Worm (Caenorhabditis elegans) whole organism, L4/young adult: ENCODE measurements around the gene sex-1.

Experiments used
- W03F9.2 ChIP-seq: fragments of 150-350 bp; optimal IDR thresholded peaks from 2 replicates; lab custom pipeline; 2014; ENCODE audit warnings: missing biosample characterization, missing genetic modification characterization
- dao-5 ChIP-seq: sonication (generic microtip); optimal IDR thresholded peaks from 2 replicates; lab custom pipeline; 2016; ENCODE audit warnings: missing genotype, missing genetic modification characterization, moderate library complexity, missing compliant biosample characterization
- him-1 ChIP-seq: sonication (generic microtip); optimal IDR thresholded peaks from 2 replicates; lab custom pipeline; 2016; ENCODE audit warnings: missing genotype, missing genetic modification reagents, missing genetic modification characterization, missing compliant biosample characterization

The sex-1 gene

DNA sequence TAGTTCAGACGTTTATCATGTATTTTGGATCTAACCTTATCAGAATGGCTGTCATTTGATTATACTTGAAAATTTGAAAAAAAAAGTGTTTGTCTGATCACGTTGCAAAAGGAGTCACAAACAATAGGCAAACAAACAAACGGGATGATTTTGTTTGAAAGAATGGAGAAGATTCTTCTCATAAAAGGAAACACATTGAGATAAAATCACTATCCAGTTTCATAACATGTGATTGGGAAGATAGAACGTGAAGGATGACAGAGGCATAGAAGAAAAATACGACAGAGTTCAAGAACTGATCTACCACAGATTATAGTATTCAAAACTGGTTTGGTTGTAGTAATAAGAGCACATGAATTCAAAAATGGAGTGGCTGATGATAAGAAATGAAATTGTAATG lies 13.6 kb upstream of the sex-1 start, which contains the start of gene F44A6.5:
Gene F44A6.5, minus strand, starts transcription at position 151 of the 400 bp plus-strand sequence.
- TF ChIP-seq dao-5 (tag; lab: Kevin White, UChicago) (no peak), W03F9.2 (tag; lab: Kevin White, UChicago) (no peak), him-1 (tag; lab: Kevin White, UChicago) (no peak)

ce11 chrX:10216857-10217256 lies 11.6 kb upstream of the sex-1 start:
- TF ChIP-seq him-1 (tag; lab: Kevin White, UChicago) (no peak), dao-5 (tag; lab: Kevin White, UChicago) (no peak), W03F9.2 (tag; lab: Kevin White, UChicago) (no peak)

- no peak for TF ChIP-seq W03F9.2 (tag; lab: Kevin White, UChicago)
- TF ChIP-seq dao-5 (tag; lab: Kevin White, UChicago), result no peak
- no peak for TF ChIP-seq him-1 (tag; lab: Kevin White, UChicago)
Measured at ce11 chrX:10216344-10216743, 11.1 kb upstream of the sex-1 start.

- no peak for TF ChIP-seq dao-5 (tag; lab: Kevin White, UChicago)
- no peak for TF ChIP-seq him-1 (tag; lab: Kevin White, UChicago)
- no peak for TF ChIP-seq W03F9.2 (tag; lab: Kevin White, UChicago)
Measured at ce11 chrX:10215429-10215828, 10.2 kb upstream of the sex-1 start, which contains the start of gene F44A6.4. F44A6.4 (minus strand) TSS chrX:10215495.

- TF ChIP-seq him-1 (tag; lab: Kevin White, UChicago), result no peak
- TF ChIP-seq dao-5 (tag; lab: Kevin White, UChicago), result no peak
- no peak for TF ChIP-seq W03F9.2 (tag; lab: Kevin White, UChicago)
Measured at ce11 chrX:10212469-10212868, 7.2 kb upstream of the sex-1 start, which contains the start of gene F44A6.3. F44A6.3 (plus strand) TSS chrX:10212769.

- TF ChIP-seq dao-5 (tag; lab: Kevin White, UChicago), result no peak
- no peak for TF ChIP-seq him-1 (tag; lab: Kevin White, UChicago)
- TF ChIP-seq W03F9.2 (tag; lab: Kevin White, UChicago), result no peak
Measured at ce11 chrX:10208481-10208880, 3.3 kb upstream of the sex-1 start.

ce11 chrX:10206008-10206407 lies 787 bp upstream of the sex-1 start:
- TF ChIP-seq W03F9.2 (tag; lab: Kevin White, UChicago) (no peak), dao-5 (tag; lab: Kevin White, UChicago) (no peak), him-1 (tag; lab: Kevin White, UChicago) (no peak)

ce11 chrX:10204313-10205063 lies 733 bp downstream of the sex-1 start:
- TF ChIP-seq W03F9.2 (tag; lab: Kevin White, UChicago), result no peak
- no peak for TF ChIP-seq him-1 (tag; lab: Kevin White, UChicago)
- no peak for TF ChIP-seq dao-5 (tag; lab: Kevin White, UChicago)

DNA sequence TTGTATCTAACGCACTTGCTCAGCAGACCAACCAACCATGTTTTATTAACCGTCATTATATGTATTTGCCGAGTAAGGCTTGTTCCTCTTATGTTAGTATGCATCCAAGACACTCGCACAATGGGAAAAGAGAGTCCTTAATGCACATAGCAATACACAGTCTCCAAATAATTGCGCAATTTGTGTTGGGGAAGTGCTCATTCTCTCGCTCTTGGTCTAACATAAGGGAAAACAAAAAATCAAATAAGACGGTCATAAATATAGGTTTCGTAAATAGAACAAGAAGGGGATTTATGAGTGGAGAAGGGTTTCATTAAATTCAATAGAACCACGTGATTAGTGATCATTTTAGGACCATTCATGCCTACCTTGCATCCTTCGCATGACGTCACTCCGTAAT lies 1.7 kb downstream of the sex-1 start:
- TF ChIP-seq dao-5 (tag; lab: Kevin White, UChicago) (no peak), him-1 (tag; lab: Kevin White, UChicago) (no peak), W03F9.2 (tag; lab: Kevin White, UChicago) (no peak)

DNA sequence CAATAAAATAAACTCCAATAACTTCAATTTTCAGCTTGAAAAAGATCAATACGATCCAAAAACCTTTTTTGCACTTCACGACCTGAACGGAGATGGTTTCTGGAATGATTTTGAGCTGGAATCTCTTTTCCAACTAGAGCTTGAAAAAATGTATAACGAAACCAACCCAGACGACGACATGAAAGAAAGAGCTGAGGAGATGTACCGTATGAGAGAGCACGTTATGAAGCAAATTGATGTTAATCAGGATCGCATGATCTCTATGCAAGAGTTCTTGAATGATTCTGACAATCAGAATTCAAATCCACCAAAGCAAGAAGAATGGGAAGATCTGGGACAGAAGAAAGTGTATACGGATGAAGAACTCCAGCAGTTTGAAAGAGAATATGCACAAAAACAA lies 6.0 kb downstream of the sex-1 start:
- no peak for TF ChIP-seq him-1 (tag; lab: Kevin White, UChicago)
- no peak for TF ChIP-seq dao-5 (tag; lab: Kevin White, UChicago)
- TF ChIP-seq W03F9.2 (tag; lab: Kevin White, UChicago), result no peak

- no peak for TF ChIP-seq dao-5 (tag; lab: Kevin White, UChicago)
- peak; percentile 40 for TF ChIP-seq W03F9.2 (tag; lab: Kevin White, UChicago)
Measured at ce11 chrX:10197204-10197756, 7.9 kb downstream of the sex-1 start, which contains the start of gene nucb-1. nucb-1 (plus strand) TSS chrX:10197706.

DNA sequence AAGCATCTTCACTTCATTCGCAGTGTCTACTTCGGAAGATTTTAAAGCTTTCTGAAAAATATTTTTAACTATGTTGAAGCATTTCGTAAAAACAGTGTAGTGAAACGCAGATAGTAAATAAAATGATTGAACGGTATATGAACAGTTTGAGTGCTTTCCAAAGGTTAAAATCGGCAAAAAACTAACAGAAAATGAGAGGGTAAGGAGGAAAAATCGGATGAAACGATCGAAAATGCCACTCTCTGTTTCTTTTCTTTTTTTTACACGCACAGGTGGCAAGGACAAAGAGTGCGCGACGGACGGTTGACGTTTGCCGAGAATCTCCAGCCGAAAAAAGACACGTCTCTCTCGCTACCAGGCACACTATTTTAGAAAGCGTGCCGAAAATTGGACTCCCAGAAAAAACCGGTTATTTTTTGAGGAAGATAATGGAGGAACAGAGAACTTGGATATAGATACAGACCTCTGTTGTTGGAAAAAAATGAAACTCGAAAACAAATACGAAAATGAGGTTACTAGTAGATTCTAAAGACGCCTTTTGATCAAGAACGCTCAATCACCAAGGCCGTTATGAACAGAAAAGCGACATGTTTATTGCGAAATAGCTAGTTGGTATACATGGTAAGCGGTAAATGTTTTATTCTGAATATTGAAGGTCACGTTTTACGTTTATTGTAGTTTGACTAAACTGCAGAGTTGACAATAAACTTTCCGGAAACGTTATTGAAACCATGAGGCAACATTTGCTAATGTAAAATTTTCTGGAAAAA lies 10.7 kb downstream of the sex-1 start, which contains the start of gene myrf-2:
Gene myrf-2, minus strand, starts transcription at position 51 of the 770 bp plus-strand sequence.
- no peak for TF ChIP-seq him-1 (tag; lab: Kevin White, UChicago)
- TF ChIP-seq dao-5 (tag; lab: Kevin White, UChicago), result no peak
- no peak for TF ChIP-seq W03F9.2 (tag; lab: Kevin White, UChicago)

DNA sequence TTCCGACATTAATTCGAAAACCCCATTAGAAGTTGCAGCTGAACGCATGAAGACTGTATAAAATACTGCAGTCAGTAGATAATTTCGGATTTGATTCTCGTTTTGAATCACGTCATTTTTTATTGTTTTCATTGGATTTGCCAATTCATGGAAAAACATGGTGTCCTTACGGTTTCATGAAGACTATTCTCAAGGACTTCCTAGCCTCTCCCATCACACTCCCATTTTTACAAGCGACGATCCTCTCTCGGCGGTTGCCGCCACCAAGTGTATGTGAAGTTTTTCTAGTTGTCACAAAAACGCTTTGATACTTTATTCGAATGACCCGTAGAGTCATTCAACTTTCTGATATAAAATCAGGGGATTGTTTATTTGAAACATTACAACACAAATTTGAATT lies 15.4 kb downstream of the sex-1 start:
- TF ChIP-seq dao-5 (tag; lab: Kevin White, UChicago) (no peak), W03F9.2 (tag; lab: Kevin White, UChicago) (no peak), him-1 (tag; lab: Kevin White, UChicago) (no peak)
